Worm (Caenorhabditis elegans): Measurements from ENCODE around the gene D1054.18.
A peak's percentile ranks its signal among the peaks of the same experiment; 100 is the strongest.

D1054.18 gene

ce11 chrV:10790921-10791320 lies 10.1 kb downstream of the D1054.18 start, which contains the start of gene D1054.9:
Gene D1054.9, minus strand, starts transcription at chrV:10791057.
- no peak for TF ChIP-seq gei-8 (GFP tag; optimal IDR thresholded peaks at IDR 0.05)
- peak; percentile 69 for TF ChIP-seq set-16 (GFP tag; IDR thresholded peaks at IDR 0.05)
- TF ChIP-seq hlh-30 (tag; optimal IDR thresholded peaks at IDR 0.05; ENCODE audit: insufficient read depth), result no peak
- no peak for TF ChIP-seq skn-1 (tag; optimal IDR thresholded peaks at IDR 0.05)
- no peak for TF ChIP-seq saeg-2 (GFP tag; IDR thresholded peaks at IDR 0.05)

ce11 chrV:10784011-10784410 lies 17.0 kb downstream of the D1054.18 start, which contains the start of gene D1054.8:
Gene D1054.8, plus strand, starts transcription at chrV:10784311.
- peak; percentile 2 for TF ChIP-seq nhr-28 (tag; optimal IDR thresholded peaks at IDR 0.05)
- TF ChIP-seq mxl-3 (GFP tag; optimal IDR thresholded peaks at IDR 0.05), result no peak

ce11 chrV:10776528-10777055 lies 24.4 kb downstream of the D1054.18 start, which contains the start of gene D1054.5:
Gene D1054.5, minus strand, starts transcription at chrV:10776578.
- TF ChIP-seq daf-16 (GFP tag; optimal IDR thresholded peaks at IDR 0.05) (no peak), daf-16 (tag; optimal IDR thresholded peaks at IDR 0.05) (peak; percentile 92), vab-7 (GFP tag; IDR thresholded peaks at IDR 0.05) (no peak), dve-1 (tag; optimal IDR thresholded peaks at IDR 0.05; ENCODE audit: insufficient read depth) (peak; percentile 68), nhr-28 (tag; optimal IDR thresholded peaks at IDR 0.05) (peak; percentile 56), ztf-7 (tag; optimal IDR thresholded peaks at IDR 0.05) (peak; percentile 4), mdt-29 (GFP tag; IDR thresholded peaks at IDR 0.05) (no peak), lir-3 (tag; optimal IDR thresholded peaks at IDR 0.05) (no peak), unc-130 (GFP tag; optimal IDR thresholded peaks at IDR 0.05) (no peak), spr-1 (tag; optimal IDR thresholded peaks at IDR 0.05) (no peak), lin-29 (GFP tag; IDR thresholded peaks at IDR 0.05) (no peak), ZK337.2 (GFP tag; IDR thresholded peaks at IDR 0.05) (no peak), mxl-2 (GFP tag; conservative IDR thresholded peaks at IDR 0.05) (no peak), nhr-76 (tag; optimal IDR thresholded peaks at IDR 0.05) (no peak), pqm-1 (tag; optimal IDR thresholded peaks at IDR 0.05) (peak; percentile 55), daf-19 (GFP tag; conservative IDR thresholded peaks at IDR 0.05) (no peak), php-3 (GFP tag; IDR thresholded peaks at IDR 0.05) (no peak), cey-2 (tag; optimal IDR thresholded peaks at IDR 0.05; ENCODE audit: borderline replicate concordance, insufficient read depth) (no peak), Y48G9A.11 (GFP tag; IDR thresholded peaks at IDR 0.05) (no peak), Y105C5A.15 (GFP tag; IDR thresholded peaks at IDR 0.05) (no peak), hlh-11 (tag; optimal IDR thresholded peaks at IDR 0.05) (peak; percentile 74), dmd-6 (GFP tag; IDR thresholded peaks at IDR 0.05) (peak; percentile 65), nhr-48 (tag; optimal IDR thresholded peaks at IDR 0.05) (peak; percentile 65), zfp-2 (tag; optimal IDR thresholded peaks at IDR 0.05) (no peak), madf-5 (GFP tag; IDR thresholded peaks at IDR 0.05) (no peak), zip-2 (tag; optimal IDR thresholded peaks at IDR 0.05) (no peak), ZK546.5 (tag; optimal IDR thresholded peaks at IDR 0.05) (no peak), hif-1 (tag; optimal IDR thresholded peaks at IDR 0.05) (no peak), ama-1 (optimal IDR thresholded peaks at IDR 0.05) (no peak), dmd-9 (GFP tag; IDR thresholded peaks at IDR 0.05) (no peak), nhr-77 (tag; optimal IDR thresholded peaks at IDR 0.05) (peak; percentile 39), fkh-10 (GFP tag; optimal IDR thresholded peaks at IDR 0.05) (no peak)

All from whole organism, L4 larva.